Worm (Caenorhabditis elegans): ENCODE results near the gene F54C8.1.

F54C8.1 gene

ce11 chrIII:9471996-9472395 lies 32.5 kb downstream of the F54C8.1 start:
- TF ChIP-seq F13C5.2 (tag; optimal IDR thresholded peaks at IDR 0.05) (no peak), scrt-1 (GFP tag; IDR thresholded peaks at IDR 0.05) (no peak), tbx-11 (GFP tag; IDR thresholded peaks at IDR 0.05) (no peak), pes-1 (GFP tag; IDR thresholded peaks at IDR 0.05) (no peak), aly-1 (tag; optimal IDR thresholded peaks at IDR 0.05) (no peak), ama-1 (optimal IDR thresholded peaks at IDR 0.05) (no peak), sea-1 (GFP tag; conservative IDR thresholded peaks at IDR 0.05) (no peak), flt-1 (GFP tag; IDR thresholded peaks at IDR 0.05) (no peak), ceh-36 (tag; optimal IDR thresholded peaks at IDR 0.05) (no peak), ets-7 (tag; optimal IDR thresholded peaks at IDR 0.05) (no peak), tbx-37 (GFP tag; conservative IDR thresholded peaks at IDR 0.05) (no peak), hnd-1 (tag; optimal IDR thresholded peaks at IDR 0.05) (no peak), ceh-13 (GFP tag; optimal IDR thresholded peaks at IDR 0.05) (no peak), hmg-4 (GFP tag; optimal IDR thresholded peaks at IDR 0.05) (no peak), tra-4 (tag; optimal IDR thresholded peaks at IDR 0.05) (no peak), hmbx-1 (tag; optimal IDR thresholded peaks at IDR 0.05) (no peak), B0310.2 (tag; optimal IDR thresholded peaks at IDR 0.05) (no peak)

DNA sequence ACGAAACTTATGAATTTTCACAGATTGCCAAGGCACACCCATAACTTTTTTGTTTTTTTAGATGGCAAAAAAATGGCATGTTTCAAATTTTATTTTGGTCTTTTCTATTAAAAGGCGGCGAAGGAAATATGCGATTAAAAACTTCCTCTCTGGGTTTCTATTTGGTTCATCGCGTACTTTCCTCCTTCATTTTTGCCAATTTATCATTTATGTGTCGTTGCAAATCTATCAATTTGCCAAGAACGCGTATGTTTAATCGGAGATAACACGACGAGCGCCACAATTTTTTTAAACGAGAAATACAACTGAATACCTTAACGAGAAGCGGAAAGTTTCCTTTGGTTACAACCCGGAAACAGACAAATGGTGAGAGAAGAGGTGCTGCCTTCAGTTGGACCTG lies 33.0 kb downstream of the F54C8.1 start:
- TF ChIP-seq tra-4 (tag; optimal IDR thresholded peaks at IDR 0.05) (no peak), ceh-36 (tag; optimal IDR thresholded peaks at IDR 0.05) (no peak)

ce11 chrIII:9474501-9474900 lies 35.0 kb downstream of the F54C8.1 start:
- TF ChIP-seq B0310.2 (tag; optimal IDR thresholded peaks at IDR 0.05), result no peak
- no peak for TF ChIP-seq sea-1 (GFP tag; conservative IDR thresholded peaks at IDR 0.05)
- TF ChIP-seq scrt-1 (GFP tag; IDR thresholded peaks at IDR 0.05), result no peak
- TF ChIP-seq tbx-37 (GFP tag; conservative IDR thresholded peaks at IDR 0.05), result no peak

ce11 chrIII:9476564-9476963 lies 37.1 kb downstream of the F54C8.1 start:
- TF ChIP-seq ceh-13 (GFP tag; optimal IDR thresholded peaks at IDR 0.05), result no peak
- no peak for TF ChIP-seq sea-1 (GFP tag; conservative IDR thresholded peaks at IDR 0.05)
- no peak for TF ChIP-seq flt-1 (GFP tag; IDR thresholded peaks at IDR 0.05)
- TF ChIP-seq ama-1 (optimal IDR thresholded peaks at IDR 0.05), result no peak
- no peak for TF ChIP-seq tbx-37 (GFP tag; conservative IDR thresholded peaks at IDR 0.05)
- no peak for TF ChIP-seq ceh-36 (tag; optimal IDR thresholded peaks at IDR 0.05)
- no peak for TF ChIP-seq hnd-1 (tag; optimal IDR thresholded peaks at IDR 0.05)
- TF ChIP-seq aly-1 (tag; optimal IDR thresholded peaks at IDR 0.05), result no peak
- no peak for TF ChIP-seq scrt-1 (GFP tag; IDR thresholded peaks at IDR 0.05)
- no peak for TF ChIP-seq pes-1 (GFP tag; IDR thresholded peaks at IDR 0.05)
- TF ChIP-seq B0310.2 (tag; optimal IDR thresholded peaks at IDR 0.05), result no peak
- no peak for TF ChIP-seq hmg-4 (GFP tag; optimal IDR thresholded peaks at IDR 0.05)
- no peak for TF ChIP-seq tbx-11 (GFP tag; IDR thresholded peaks at IDR 0.05)
- no peak for TF ChIP-seq hmbx-1 (tag; optimal IDR thresholded peaks at IDR 0.05)
- no peak for TF ChIP-seq ets-7 (tag; optimal IDR thresholded peaks at IDR 0.05)
- TF ChIP-seq tra-4 (tag; optimal IDR thresholded peaks at IDR 0.05), result no peak
- no peak for TF ChIP-seq F13C5.2 (tag; optimal IDR thresholded peaks at IDR 0.05)

DNA sequence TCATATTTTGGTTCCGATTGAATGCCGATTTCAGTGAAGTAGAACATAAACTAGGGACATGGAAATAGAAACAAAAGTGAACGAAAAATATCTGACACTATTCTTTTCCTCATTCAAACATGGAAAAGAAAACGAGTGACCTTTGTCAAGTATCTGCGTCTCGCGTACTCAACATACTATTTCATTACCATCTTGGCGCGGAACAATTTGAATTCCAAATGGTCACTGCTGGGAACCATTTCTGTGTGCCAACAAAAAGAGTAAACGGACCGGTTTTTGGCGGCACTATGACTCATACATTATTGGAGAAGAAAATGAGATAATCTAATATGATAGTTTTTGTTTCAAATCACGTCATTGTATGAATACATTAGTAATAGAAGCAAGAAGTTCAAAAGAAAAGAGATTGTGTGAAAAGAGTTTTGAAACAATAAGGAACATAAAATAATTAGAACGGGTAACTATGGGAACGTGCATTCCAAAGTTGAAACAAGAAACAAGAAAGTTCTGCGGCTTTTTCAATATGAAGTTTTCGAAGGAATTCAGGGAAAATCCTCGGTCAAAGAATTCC lies 43.0 kb downstream of the F54C8.1 start:
- TF ChIP-seq ets-7 (tag; optimal IDR thresholded peaks at IDR 0.05) (no peak), ceh-36 (tag; optimal IDR thresholded peaks at IDR 0.05) (no peak), sea-1 (GFP tag; conservative IDR thresholded peaks at IDR 0.05) (no peak), hmbx-1 (tag; optimal IDR thresholded peaks at IDR 0.05) (no peak), ama-1 (optimal IDR thresholded peaks at IDR 0.05) (no peak), tbx-37 (GFP tag; conservative IDR thresholded peaks at IDR 0.05) (no peak), aly-1 (tag; optimal IDR thresholded peaks at IDR 0.05) (no peak), hmg-4 (GFP tag; optimal IDR thresholded peaks at IDR 0.05) (no peak), B0310.2 (tag; optimal IDR thresholded peaks at IDR 0.05) (no peak), tra-4 (tag; optimal IDR thresholded peaks at IDR 0.05) (no peak), flt-1 (GFP tag; IDR thresholded peaks at IDR 0.05) (no peak)

- TF ChIP-seq sea-1 (GFP tag; conservative IDR thresholded peaks at IDR 0.05), result no peak
- TF ChIP-seq ama-1 (optimal IDR thresholded peaks at IDR 0.05), result no peak
- no peak for TF ChIP-seq aly-1 (tag; optimal IDR thresholded peaks at IDR 0.05)
- no peak for TF ChIP-seq tbx-37 (GFP tag; conservative IDR thresholded peaks at IDR 0.05)
- TF ChIP-seq ets-7 (tag; optimal IDR thresholded peaks at IDR 0.05), result no peak
- TF ChIP-seq hmbx-1 (tag; optimal IDR thresholded peaks at IDR 0.05), result no peak
- TF ChIP-seq hnd-1 (tag; optimal IDR thresholded peaks at IDR 0.05), result no peak
- TF ChIP-seq tra-4 (tag; optimal IDR thresholded peaks at IDR 0.05), result no peak
These were observed 44.2 kb downstream of the F54C8.1 start for ce11 chrIII:9483716-9484115.

DNA sequence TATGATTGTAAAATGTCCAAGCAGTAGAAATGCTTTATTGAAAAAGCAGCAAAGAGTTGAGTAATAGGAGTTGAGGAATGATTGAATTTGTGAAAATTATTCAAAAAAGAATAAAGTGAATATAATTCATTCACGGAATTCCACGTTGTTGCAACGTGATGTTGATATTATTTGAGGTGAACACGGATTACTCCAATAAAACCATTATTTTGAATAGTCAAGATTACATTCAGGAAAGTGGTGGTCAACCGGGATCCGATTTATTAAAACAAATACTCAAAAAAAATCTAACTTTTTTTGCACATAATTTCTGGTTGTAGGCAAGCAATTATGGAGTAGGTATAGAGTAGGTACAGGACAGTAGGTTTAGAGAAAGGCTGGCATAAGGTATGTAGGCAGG lies 45.9 kb downstream of the F54C8.1 start, which contains the start of gene bre-3:
Gene bre-3 (minus strand): TSS at position 101 of the 400 bp plus-strand sequence.
- TF ChIP-seq scrt-1 (GFP tag; IDR thresholded peaks at IDR 0.05), result no peak
- TF ChIP-seq ets-7 (tag; optimal IDR thresholded peaks at IDR 0.05), result no peak
- TF ChIP-seq sea-1 (GFP tag; conservative IDR thresholded peaks at IDR 0.05), result no peak
- no peak for TF ChIP-seq ceh-36 (tag; optimal IDR thresholded peaks at IDR 0.05)
- TF ChIP-seq tbx-37 (GFP tag; conservative IDR thresholded peaks at IDR 0.05), result no peak
- no peak for TF ChIP-seq B0310.2 (tag; optimal IDR thresholded peaks at IDR 0.05)

DNA sequence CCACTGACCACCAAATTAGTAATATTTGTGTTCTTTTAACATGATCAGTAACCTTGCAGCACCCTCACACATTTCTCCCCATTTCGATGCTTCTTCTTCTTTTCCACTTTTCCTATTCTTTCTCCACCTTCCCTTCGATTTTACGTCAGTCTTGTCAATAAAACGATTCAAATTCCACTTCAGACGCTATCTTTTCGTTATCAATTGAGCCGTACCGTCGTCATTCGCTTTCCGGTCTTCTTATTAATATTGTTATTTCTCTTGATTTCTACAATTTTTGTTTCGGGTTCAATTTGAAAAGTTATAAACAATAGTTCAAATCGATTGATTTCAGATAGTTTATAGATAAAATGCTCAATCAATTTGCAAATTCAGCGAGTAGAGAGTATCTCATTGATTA lies 48.0 kb downstream of the F54C8.1 start:
- TF ChIP-seq ets-7 (tag; optimal IDR thresholded peaks at IDR 0.05), result no peak
- TF ChIP-seq tbx-37 (GFP tag; conservative IDR thresholded peaks at IDR 0.05), result no peak
- no peak for TF ChIP-seq hnd-1 (tag; optimal IDR thresholded peaks at IDR 0.05)
- no peak for TF ChIP-seq hmg-4 (GFP tag; optimal IDR thresholded peaks at IDR 0.05)
- no peak for TF ChIP-seq tbx-11 (GFP tag; IDR thresholded peaks at IDR 0.05)
- no peak for TF ChIP-seq sea-1 (GFP tag; conservative IDR thresholded peaks at IDR 0.05)
- TF ChIP-seq ceh-13 (GFP tag; optimal IDR thresholded peaks at IDR 0.05), result no peak
- TF ChIP-seq aly-1 (tag; optimal IDR thresholded peaks at IDR 0.05), result no peak
- no peak for TF ChIP-seq hmbx-1 (tag; optimal IDR thresholded peaks at IDR 0.05)
- TF ChIP-seq flt-1 (GFP tag; IDR thresholded peaks at IDR 0.05), result no peak
- no peak for TF ChIP-seq F13C5.2 (tag; optimal IDR thresholded peaks at IDR 0.05)
- TF ChIP-seq B0310.2 (tag; optimal IDR thresholded peaks at IDR 0.05), result no peak
- TF ChIP-seq pes-1 (GFP tag; IDR thresholded peaks at IDR 0.05), result no peak
- TF ChIP-seq scrt-1 (GFP tag; IDR thresholded peaks at IDR 0.05), result no peak
- TF ChIP-seq ceh-36 (tag; optimal IDR thresholded peaks at IDR 0.05), result no peak
- TF ChIP-seq ama-1 (optimal IDR thresholded peaks at IDR 0.05), result no peak
- TF ChIP-seq tra-4 (tag; optimal IDR thresholded peaks at IDR 0.05), result no peak

Data from whole organism, early embryonic.